Fruit fly (Drosophila melanogaster): ENCODE measurements around the gene Ctl2.

The Ctl2 gene

dm6 chr3R:29112398-29113150 lies 10.6 kb upstream of the Ctl2 start, which contains the start of the genes alpha-Man-Ib and Pdhb (continued):
- TF ChIP-seq chm (GFP tag; IDR thresholded peaks at IDR 0.05) (0 out of 2 replicates have a peak, but pooled peaks have one; percentile 34), luna (GFP tag; optimal IDR thresholded peaks at IDR 0.05) (no peak), Dfd (GFP tag; optimal IDR thresholded peaks at IDR 0.05) (no peak), Neu2 (GFP tag; optimal IDR thresholded peaks at IDR 0.05; ENCODE audit: borderline replicate concordance) (no peak), CG1233 (GFP tag; optimal IDR thresholded peaks at IDR 0.05) (peak; percentile 57), HLH4C (GFP tag; IDR thresholded peaks at IDR 0.05; ENCODE audit: partially characterized antibody) (no peak), CG10147 (GFP tag; optimal IDR thresholded peaks at IDR 0.05) (no peak), CG3163 (GFP tag; optimal IDR thresholded peaks at IDR 0.05) (no peak), CG11696 (GFP tag; IDR thresholded peaks at IDR 0.05) (no peak), CG7928 (GFP tag; optimal IDR thresholded peaks at IDR 0.05) (peak; percentile 95), Eip74EF (GFP tag; optimal IDR thresholded peaks at IDR 0.05) (no peak), CG15601 (tag; optimal IDR thresholded peaks at IDR 0.05) (peak; percentile 81), CG11093 (GFP tag; IDR thresholded peaks at IDR 0.05) (peak; percentile 63; the same call in 1 of the 3 replicates), insv (GFP tag; optimal IDR thresholded peaks at IDR 0.05) (peak in 1 of 2 experiments; percentile 51), zen2 (GFP tag; IDR thresholded peaks at IDR 0.05; ENCODE audit: partially characterized antibody) (no peak), CG33213 (GFP tag; optimal IDR thresholded peaks at IDR 0.05) (peak; percentile 2), CG4404 (GFP tag; IDR thresholded peaks at IDR 0.05) (peak; percentile 83), Aef1 (GFP tag; IDR thresholded peaks at IDR 0.05) (peak; percentile 82), CrebB (tag; optimal IDR thresholded peaks at IDR 0.05) (peak; percentile 45), onecut (GFP tag; IDR thresholded peaks at IDR 0.05) (peak; percentile 97), Dbx (GFP tag; IDR thresholded peaks at IDR 0.05) (peak; percentile 88), Xbp1 (GFP tag; optimal IDR thresholded peaks at IDR 0.05) (peak; percentile 87), Max (GFP tag; optimal IDR thresholded peaks at IDR 0.05) (peak; percentile 57), CG43689 (GFP tag; IDR thresholded peaks at IDR 0.05) (no peak), CG17568 (GFP tag; optimal IDR thresholded peaks at IDR 0.05) (no peak), ems (GFP tag; optimal IDR thresholded peaks at IDR 0.05) (peak; percentile 42), HHEX (GFP tag; optimal IDR thresholded peaks at IDR 0.05) (peak; percentile 44), pfk (GFP tag; optimal IDR thresholded peaks at IDR 0.05) (peak; percentile 11), ind (GFP tag; optimal IDR thresholded peaks at IDR 0.05) (peak; percentile 83), CG30020 (tag; optimal IDR thresholded peaks at IDR 0.05) (peak; percentile 76), slou (GFP tag; optimal IDR thresholded peaks at IDR 0.05) (peak; percentile 65), B-H2 (GFP tag; optimal IDR thresholded peaks at IDR 0.05) (peak; percentile 82), ara (GFP tag; IDR thresholded peaks at IDR 0.05) (no peak), Opbp (GFP tag; IDR thresholded peaks at IDR 0.05; ENCODE audit: partially characterized antibody) (no peak), crol (GFP tag; IDR thresholded peaks at IDR 0.05) (no peak), btn (GFP tag; optimal IDR thresholded peaks at IDR 0.05) (no peak), Oaz (GFP tag; IDR thresholded peaks at IDR 0.05) (peak; percentile 59; the same call in 1 of the 2 replicates), CG10654 (GFP tag; optimal IDR thresholded peaks at IDR 0.05) (peak; percentile 73), sob (GFP tag; IDR thresholded peaks at IDR 0.05) (peak; percentile 83; the same call in 1 of the 2 replicates), lov (optimal IDR thresholded peaks at IDR 0.05) (no peak), lov (GFP tag; IDR thresholded peaks at IDR 0.05) (peak; percentile 77; the same call in 1 of the 3 replicates), CG4424 (GFP tag; optimal IDR thresholded peaks at IDR 0.05) (peak; percentile 81), CG15514 (GFP tag; optimal IDR thresholded peaks at IDR 0.05) (peak; percentile 83), twi (tag; optimal IDR thresholded peaks at IDR 0.05) (peak; percentile 73), CG2678 (tag; optimal IDR thresholded peaks at IDR 0.05) (peak; percentile 84), Drgx (GFP tag; IDR thresholded peaks at IDR 0.05) (peak; percentile 45; the same call in 1 of the 2 replicates), CG5245 (GFP tag; optimal IDR thresholded peaks at IDR 0.05) (peak; percentile 31), sd (tag; optimal IDR thresholded peaks at IDR 0.05) (peak; percentile 92), CG15479 (GFP tag; optimal IDR thresholded peaks at IDR 0.05) (no peak)
